Fruit fly (Drosophila melanogaster) whole organism: ENCODE data around the gene Npc1a.

ENCODE experiments used
- Dll ChIP-seq: fragments of >200 bp; optimal IDR thresholded peaks from 2 replicates; lab custom pipeline; 2017
- EcR ChIP-seq, 2 experiments: fragments of >200 bp; optimal IDR thresholded peaks; 2 replicates each; lab custom pipeline; 2017; ENCODE audit warnings: missing biosample characterization in 2 of 2, missing genetic modification characterization in 2 of 2, missing genetic modification reagents in 2 of 2
- pan ChIP-seq: fragments of >200 bp; optimal IDR thresholded peaks from 2 replicates; lab custom pipeline; 2017
- usp ChIP-seq: fragments of >200 bp; optimal IDR thresholded peaks from 2 replicates; lab custom pipeline; 2017; ENCODE audit warnings: missing biosample characterization, missing genetic modification characterization, mixed read lengths

- TF ChIP-seq EcR (GFP tag; optimal IDR thresholded peaks at IDR 0.05; lab: Kevin White, UChicago), result no peak
- no peak for TF ChIP-seq pan
- TF ChIP-seq usp (GFP tag; lab: Kevin White, UChicago), result no peak
- no peak for TF ChIP-seq Dll
Measured at dm6 chr2L:10230455-10230854, 9.4 kb upstream of the Npc1a start.
